Fruit fly (Drosophila melanogaster) whole organism, embryonic: ENCODE data around the gene CG32625.

ENCODE experiments used
- CG10147 ChIP-seq: fragments of 200-800 bp; sonication (Bioruptor generic); optimal IDR thresholded peaks from 2 replicates; lab custom pipeline; 2019; ENCODE audit warnings: missing biosample characterization, mild to moderate bottlenecking, missing genetic modification characterization, moderate library complexity
- CG11695 ChIP-seq: fragments of 200-800 bp; sonication (Bioruptor generic); IDR thresholded peaks from 3 replicates; pipeline ENCODE4 v1.3.6; 2022; ENCODE audit warnings: missing biosample characterization, missing genetic modification characterization
- CG12071 ChIP-seq: fragments of 200-800 bp; sonication (Bioruptor generic); optimal IDR thresholded peaks from 3 replicates; lab custom pipeline; 2018; ENCODE audit warnings: missing biosample characterization, mild to moderate bottlenecking, missing genetic modification characterization
- CG12299 ChIP-seq: fragments of 200-800 bp; sonication (Bioruptor generic); optimal IDR thresholded peaks from 2 replicates; lab custom pipeline; 2018; ENCODE audit warnings: missing biosample characterization, mild to moderate bottlenecking, missing genetic modification characterization
- CG12659 ChIP-seq: fragments of 200-800 bp; sonication (Bioruptor generic); optimal IDR thresholded peaks from 3 replicates; lab custom pipeline; 2017; ENCODE audit warnings: mild to moderate bottlenecking, missing biosample characterization, missing genetic modification reagents, missing genetic modification characterization
- CG12769 ChIP-seq: fragments of 200-800 bp; sonication (Bioruptor generic); optimal IDR thresholded peaks from 2 replicates; lab custom pipeline; 2019; ENCODE audit warnings: missing biosample characterization, mild to moderate bottlenecking, missing genetic modification characterization, moderate library complexity
- CG13123 ChIP-seq: fragments of 200-800 bp; sonication (Bioruptor generic); optimal IDR thresholded peaks from 2 replicates; lab custom pipeline; 2016; ENCODE audit warnings: missing biosample characterization, missing genetic modification characterization
- CG16813 ChIP-seq: fragments of 200-800 bp; sonication (Bioruptor generic); IDR thresholded peaks from 3 replicates; pipeline ENCODE4 v1.3.6; 2022; ENCODE audit warnings: missing biosample characterization, missing genetic modification characterization; ENCODE audit not compliant: partially characterized antibody
- CG16815 ChIP-seq: fragments of 200-800 bp; sonication (Bioruptor generic); optimal IDR thresholded peaks from 3 replicates; lab custom pipeline; 2017; ENCODE audit warnings: missing biosample characterization, mild to moderate bottlenecking, missing genetic modification characterization
- CG17612 ChIP-seq: fragments of 200-800 bp; sonication (Bioruptor generic); IDR thresholded peaks from 2 replicates; pipeline ENCODE4 v1.3.6; 2022; ENCODE audit warnings: missing biosample characterization, missing genetic modification characterization
- CG17829 ChIP-seq: fragments of 200-800 bp; optimal IDR thresholded peaks from 2 replicates; lab custom pipeline; 2019; ENCODE audit warnings: missing biosample characterization, mild to moderate bottlenecking, missing genetic modification characterization, moderate library complexity
- CG2129 ChIP-seq: fragments of 200-800 bp; sonication (Bioruptor generic); IDR thresholded peaks from 2 replicates; pipeline ENCODE4 v1.3.6; 2022; ENCODE audit warnings: missing biosample characterization, missing genetic modification characterization; ENCODE audit not compliant: partially characterized antibody
- CG2875 ChIP-seq: fragments of 200-800 bp; sonication (Bioruptor generic); optimal IDR thresholded peaks from 2 replicates; lab custom pipeline; 2017; ENCODE audit warnings: missing biosample characterization, mild to moderate bottlenecking, missing genetic modification characterization, missing genetic modification reagents
- CG3838 ChIP-seq: fragments of 200-800 bp; sonication (Bioruptor generic); optimal IDR thresholded peaks from 3 replicates; lab custom pipeline; 2016; ENCODE audit warnings: missing biosample characterization, missing genetic modification characterization
- CG4730 ChIP-seq: fragments of 200-800 bp; sonication (Bioruptor generic); IDR thresholded peaks from 2 replicates; pipeline ENCODE4 v1.3.6; 2022; ENCODE audit warnings: missing biosample characterization, missing genetic modification characterization
- CG5953 ChIP-seq: fragments of 200-800 bp; sonication (Bioruptor generic); IDR thresholded peaks from 2 replicates; pipeline ENCODE4 v1.3.6; 2022; ENCODE audit warnings: missing biosample characterization, missing genetic modification characterization
- CG6254 ChIP-seq: fragments of 200-800 bp; sonication (Bioruptor generic); optimal IDR thresholded peaks from 3 replicates; lab custom pipeline; 2017; ENCODE audit warnings: mild to moderate bottlenecking, missing biosample characterization, missing genetic modification reagents, missing genetic modification characterization
- CG8388 ChIP-seq: fragments of 200-800 bp; sonication (Bioruptor generic); optimal IDR thresholded peaks from 2 replicates; lab custom pipeline; 2019; ENCODE audit warnings: missing biosample characterization, mild to moderate bottlenecking, missing genetic modification characterization, moderate library complexity
- CG9876 ChIP-seq: fragments of 200-800 bp; sonication (Bioruptor generic); optimal IDR thresholded peaks from 2 replicates; lab custom pipeline; 2016; ENCODE audit warnings: missing biosample characterization, missing genetic modification characterization
- Dfd ChIP-seq, 2 experiments: fragments of >200 bp; optimal IDR thresholded peaks; 2 replicates each; lab custom pipeline; 2017; ENCODE audit warnings: missing biosample characterization in 2 of 2, missing genetic modification characterization in 2 of 2
- Dll ChIP-seq: fragments of 200-800 bp; sonication (Bioruptor generic); IDR thresholded peaks from 4 replicates; pipeline ENCODE4 v1.3.6; 2022; ENCODE audit warnings: missing biosample characterization, missing genetic modification characterization; ENCODE audit not compliant: partially characterized antibody
- E2f1 ChIP-seq: fragments of 200-800 bp; sonication (Bioruptor generic); IDR thresholded peaks from 2 replicates; pipeline ENCODE4 v1.3.6; 2022; ENCODE audit warnings: missing biosample characterization, missing genetic modification characterization
- ERR ChIP-seq: fragments of 200-800 bp; sonication (Bioruptor generic); optimal IDR thresholded peaks from 2 replicates; lab custom pipeline; 2016; ENCODE audit warnings: missing biosample characterization, missing genetic modification characterization
- Fer1 ChIP-seq: fragments of 200-800 bp; sonication (Bioruptor generic); optimal IDR thresholded peaks from 2 replicates; lab custom pipeline; 2017; ENCODE audit warnings: missing biosample characterization, mild to moderate bottlenecking, missing genetic modification characterization
- HHEX ChIP-seq: fragments of 200-800 bp; sonication (Bioruptor generic); optimal IDR thresholded peaks from 3 replicates; lab custom pipeline; 2017; ENCODE audit warnings: missing biosample characterization, mild to moderate bottlenecking, missing genetic modification characterization, missing genetic modification reagents
- HLH4C ChIP-seq: fragments of 200-800 bp; sonication (Bioruptor generic); IDR thresholded peaks from 3 replicates; pipeline ENCODE4 v1.3.6; 2022; ENCODE audit warnings: missing biosample characterization, missing genetic modification characterization; ENCODE audit not compliant: partially characterized antibody
- Hmr ChIP-seq: fragments of 200-800 bp; sonication (Bioruptor generic); optimal IDR thresholded peaks from 3 replicates; lab custom pipeline; 2017; ENCODE audit warnings: mild to moderate bottlenecking, missing biosample characterization, missing genetic modification reagents, missing genetic modification characterization
- Hr3 ChIP-seq: fragments of 200-800 bp; sonication (Bioruptor generic); optimal IDR thresholded peaks from 3 replicates; lab custom pipeline; 2016; ENCODE audit warnings: missing biosample characterization, missing genetic modification characterization
- MTF-1 ChIP-seq: fragments of 200-800 bp; sonication (Bioruptor generic); optimal IDR thresholded peaks from 2 replicates; lab custom pipeline; 2018; ENCODE audit warnings: missing biosample characterization, mild to moderate bottlenecking, missing genetic modification characterization, borderline replicate concordance
- NC2β ChIP-seq: fragments of 200-800 bp; sonication (Bioruptor generic); optimal IDR thresholded peaks from 2 replicates; lab custom pipeline; 2016; ENCODE audit warnings: missing biosample characterization, missing genetic modification characterization
- Nf-YB ChIP-seq: fragments of 200-800 bp; sonication (Bioruptor generic); optimal IDR thresholded peaks from 3 replicates; lab custom pipeline; 2019; ENCODE audit warnings: missing biosample characterization, mild to moderate bottlenecking, missing genetic modification characterization, moderate library complexity
- Ravus ChIP-seq: fragments of 200-800 bp; sonication (Bioruptor generic); IDR thresholded peaks from 2 replicates; pipeline ENCODE4 v1.3.6; 2022; ENCODE audit warnings: missing biosample characterization, missing genetic modification characterization
- Scr ChIP-seq: fragments of 200-800 bp; sonication (Bioruptor generic); IDR thresholded peaks from 2 replicates; pipeline ENCODE4 v1.3.6; 2022; ENCODE audit warnings: missing biosample characterization, missing genetic modification characterization; ENCODE audit not compliant: partially characterized antibody
- Sin3A ChIP-seq: fragments of >200 bp; optimal IDR thresholded peaks from 2 replicates; lab custom pipeline; 2018
- Stat92E ChIP-seq, 3 experiments: fragments of >200 bp in 2 of 3; fragments of 200-800 bp in 1 of 3; sonication (Bioruptor generic) in 1 of 3; optimal IDR thresholded peaks; 2 replicates each; lab custom pipeline; 2017 to 2019; ENCODE audit warnings: missing biosample characterization in 3 of 3, missing genetic modification characterization in 3 of 3, mild to moderate bottlenecking in 1 of 3, moderate library complexity in 1 of 3
- abd-A ChIP-seq: fragments of 200-800 bp; sonication (Bioruptor generic); optimal IDR thresholded peaks from 3 replicates; lab custom pipeline; 2019; ENCODE audit warnings: missing biosample characterization, mild to moderate bottlenecking, missing genetic modification characterization, moderate library complexity
- ac ChIP-seq: fragments of 200-800 bp; sonication (Bioruptor generic); optimal IDR thresholded peaks from 3 replicates; lab custom pipeline; 2017; ENCODE audit warnings: missing biosample characterization, mild to moderate bottlenecking, missing genetic modification characterization
- ato ChIP-seq: fragments of 200-800 bp; sonication (Bioruptor generic); IDR thresholded peaks from 2 replicates; pipeline ENCODE4 v1.3.6; 2022; ENCODE audit warnings: missing biosample characterization, missing genetic modification characterization; ENCODE audit not compliant: partially characterized antibody
- emc ChIP-seq: fragments of 200-800 bp; sonication (Bioruptor generic); optimal IDR thresholded peaks from 2 replicates; lab custom pipeline; 2016; ENCODE audit warnings: missing biosample characterization, missing genetic modification characterization
- fd64A ChIP-seq: fragments of 200-800 bp; sonication (Bioruptor generic); optimal IDR thresholded peaks from 3 replicates; lab custom pipeline; 2018; ENCODE audit warnings: missing biosample characterization, mild to moderate bottlenecking, missing genetic modification characterization
- gcm2 ChIP-seq: fragments of 200-800 bp; sonication (Bioruptor generic); optimal IDR thresholded peaks from 2 replicates; lab custom pipeline; 2016; ENCODE audit warnings: missing biosample characterization, missing genetic modification characterization
- h ChIP-seq: fragments of >200 bp; optimal IDR thresholded peaks from 2 replicates; lab custom pipeline; 2017
- her ChIP-seq: fragments of 200-800 bp; sonication (Bioruptor generic); optimal IDR thresholded peaks from 2 replicates; lab custom pipeline; 2016; ENCODE audit warnings: missing biosample characterization, missing genetic modification characterization
- luna ChIP-seq: fragments of 200-800 bp; sonication (Bioruptor generic); optimal IDR thresholded peaks from 2 replicates; lab custom pipeline; 2016; ENCODE audit warnings: missing biosample characterization, missing genetic modification characterization
- onecut ChIP-seq: fragments of 200-800 bp; sonication (Bioruptor generic); IDR thresholded peaks from 2 replicates; pipeline ENCODE4 v1.3.6; 2022; ENCODE audit warnings: missing biosample characterization, missing genetic modification characterization
- pho ChIP-seq: fragments of 200-800 bp; sonication (Bioruptor generic); optimal IDR thresholded peaks from 2 replicates; lab custom pipeline; 2016; ENCODE audit warnings: missing biosample characterization, missing genetic modification characterization
- ranshi ChIP-seq: fragments of 200-800 bp; sonication (Bioruptor generic); IDR thresholded peaks from 2 replicates; pipeline ENCODE4 v1.3.6; 2022; ENCODE audit warnings: missing biosample characterization, missing genetic modification characterization
- sim ChIP-seq: fragments of 200-800 bp; sonication (Bioruptor generic); IDR thresholded peaks from 2 replicates; pipeline ENCODE4 v1.3.6; 2022; ENCODE audit warnings: missing biosample characterization, missing genetic modification characterization
- sisA ChIP-seq: fragments of 200-800 bp; sonication (Bioruptor generic); IDR thresholded peaks from 2 replicates; pipeline ENCODE4 v1.3.6; 2022; ENCODE audit warnings: missing biosample characterization, missing genetic modification characterization
- twi ChIP-seq: fragments of 200-800 bp; optimal IDR thresholded peaks from 2 replicates; lab custom pipeline; 2019; ENCODE audit warnings: missing biosample characterization, mild to moderate bottlenecking, missing genetic modification characterization, moderate library complexity
- tx ChIP-seq: fragments of 200-800 bp; sonication (Bioruptor generic); optimal IDR thresholded peaks from 2 replicates; lab custom pipeline; 2016; ENCODE audit warnings: missing biosample characterization, missing genetic modification characterization
- zfh1 ChIP-seq: fragments of 200-800 bp; sonication (Bioruptor generic); IDR thresholded peaks from 3 replicates; pipeline ENCODE4 v1.3.6; 2022; ENCODE audit warnings: missing biosample characterization, missing genetic modification characterization

The CG32625 gene

dm6 chrX:13755152-13755557, 1.5 kb downstream of the CG32625 start, which contains the start of gene Pdcd4 (continued):
- TF ChIP-seq CG10147 (no peak), CG12659 (peak; percentile 44), CG2129 (GFP tag; lab: Robert Waterston, UW) (no peak), tx (GFP tag; lab: Kevin White, UChicago) (no peak), h (lab: Kevin White, UChicago) (no peak), CG6254 (GFP tag; lab: Kevin White, UChicago) (no peak), CG12769 (tag; lab: Kevin White, UChicago) (peak; percentile 44), emc (GFP tag; lab: Kevin White, UChicago) (no peak), Hmr (GFP tag; lab: Kevin White, UChicago) (peak; percentile 49), Nf-YB (GFP tag; lab: Kevin White, UChicago) (no peak), CG9876 (GFP tag; lab: Kevin White, UChicago) (no peak), abd-A (tag; lab: Kevin White, UChicago) (peak; percentile 32), luna (GFP tag; lab: Kevin White, UChicago) (no peak), Dfd (GFP tag; optimal IDR thresholded peaks at IDR 0.05; lab: Kevin White, UChicago) (no peak), ranshi (GFP tag; lab: Robert Waterston, UW) (no peak), CG4730 (GFP tag; lab: Robert Waterston, UW) (no peak), Dll (no peak), sim (GFP tag; lab: Robert Waterston, UW) (no peak), NC2β (GFP tag; lab: Kevin White, UChicago) (peak; percentile 40), Sin3A (no peak), CG17829 (tag; lab: Kevin White, UChicago) (peak; percentile 21), CG16815 (GFP tag; lab: Kevin White, UChicago) (no peak), CG5953 (no peak), twi (tag; lab: Kevin White, UChicago) (no peak), sisA (no peak), Ravus (GFP tag; lab: Robert Waterston, UW) (no peak), Hr3 (GFP tag; lab: Kevin White, UChicago) (no peak), CG8388 (GFP tag; lab: Kevin White, UChicago) (no peak), ERR (no peak), CG16813 (GFP tag; lab: Robert Waterston, UW) (0 out of 3 replicates have a peak, but pooled peaks have one; percentile 21), pho (GFP tag; lab: Kevin White, UChicago) (no peak), E2f1 (GFP tag; lab: Robert Waterston, UW) (no peak), CG13123 (GFP tag; lab: Kevin White, UChicago) (no peak), gcm2 (GFP tag; lab: Kevin White, UChicago) (no peak), CG12299 (tag; lab: Kevin White, UChicago) (peak; percentile 38), onecut (no peak), zfh1 (GFP tag; lab: Robert Waterston, UW) (peak; percentile 40; the same call in 1 of the 3 replicates), her (peak; percentile 26), Fer1 (GFP tag; lab: Kevin White, UChicago) (peak; percentile 18), CG17612 (GFP tag; lab: Robert Waterston, UW) (no peak), CG12071 (no peak), fd64A (no peak), CG2875 (no peak), ac (GFP tag; lab: Kevin White, UChicago) (no peak), Scr (GFP tag; lab: Robert Waterston, UW) (no peak), HLH4C (no peak), CG11695 (GFP tag; lab: Robert Waterston, UW) (no peak), ato (GFP tag; lab: Robert Waterston, UW) (no peak), CG3838 (GFP tag; lab: Kevin White, UChicago) (no peak), MTF-1 (GFP tag; lab: Kevin White, UChicago) (no peak), Stat92E (GFP tag; optimal IDR thresholded peaks at IDR 0.05; lab: Kevin White, UChicago) (no peak), HHEX (no peak)
